Fruit fly (Drosophila melanogaster) whole organism, wandering third instar larva: Measurements from ENCODE around the gene fax.

ENCODE experiments used
- CG9705 ChIP-seq: fragments of 200-800 bp; sonication (Bioruptor generic); optimal IDR thresholded peaks from 2 replicates; lab custom pipeline; 2018; ENCODE audit warnings: missing biosample characterization, mild to moderate bottlenecking, missing genetic modification characterization
- Dif ChIP-seq: fragments of 200-275, 200-300 bp; sonication (Bioruptor generic); optimal IDR thresholded peaks from 2 replicates; lab custom pipeline; 2018; ENCODE audit warnings: missing biosample characterization, missing genetic modification characterization; ENCODE audit not compliant: partially characterized antibody
- GATAd ChIP-seq: sonication (Bioruptor generic); optimal IDR thresholded peaks from 2 replicates; lab custom pipeline; 2016; ENCODE audit warnings: missing biosample characterization, missing genetic modification characterization
- HLH106 ChIP-seq: fragments of 200-800 bp; optimal IDR thresholded peaks from 3 replicates; lab custom pipeline; 2019; ENCODE audit warnings: missing biosample characterization, mild to moderate bottlenecking, missing genetic modification characterization, moderate library complexity
- Jra ChIP-seq: sonication (Bioruptor generic); optimal IDR thresholded peaks from 2 replicates; lab custom pipeline; 2016; ENCODE audit warnings: missing biosample characterization, missing genetic modification characterization
- OdsH ChIP-seq: fragments of 200-800 bp; sonication (Bioruptor generic); optimal IDR thresholded peaks from 2 replicates; lab custom pipeline; 2016; ENCODE audit warnings: missing biosample characterization, mild to moderate bottlenecking, missing genetic modification characterization
- br ChIP-seq: fragments of 200-800 bp; sonication (Bioruptor generic); optimal IDR thresholded peaks from 2 replicates; lab custom pipeline; 2016; ENCODE audit warnings: missing biosample characterization, missing genetic modification characterization
- psq ChIP-seq: fragments of 200-800 bp; sonication (Bioruptor generic); optimal IDR thresholded peaks from 3 replicates; lab custom pipeline; 2017; ENCODE audit warnings: missing biosample characterization, mild to moderate bottlenecking, missing genetic modification characterization, moderate library complexity

DNA sequence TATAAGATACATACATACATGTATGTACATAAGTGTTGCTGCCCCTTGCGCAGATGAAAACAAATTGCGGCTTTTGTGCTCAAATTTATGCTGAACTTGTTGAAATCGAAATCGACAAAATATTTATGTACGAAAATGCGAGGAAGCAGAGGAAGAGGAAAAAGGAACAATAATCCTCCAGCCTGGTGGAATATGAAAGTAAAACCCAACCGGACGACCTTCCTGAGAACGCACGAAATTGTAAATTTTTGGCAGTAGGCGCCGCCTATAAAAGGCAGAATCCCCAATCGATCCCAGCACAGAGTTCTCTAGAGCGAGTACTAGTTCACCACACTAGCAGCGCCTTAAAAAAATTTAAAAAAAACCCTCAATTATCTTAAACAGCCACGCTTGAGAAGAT lies 47.0 kb downstream of the fax start, which contains the start of gene Cpr72Eb:
- TF ChIP-seq br (GFP tag; lab: Kevin White, UChicago) (no peak), OdsH (GFP tag; lab: Kevin White, UChicago) (no peak), Jra (GFP tag; lab: Kevin White, UChicago) (no peak), GATAd (GFP tag; lab: Kevin White, UChicago) (no peak), HLH106 (tag; lab: Kevin White, UChicago) (no peak), Dif (no peak), CG9705 (GFP tag; lab: Kevin White, UChicago) (no peak), psq (GFP tag; lab: Kevin White, UChicago) (no peak)
